Fruit fly (Drosophila melanogaster) Kc167 (cell line): ENCODE data around the gene Fbxl7.

ENCODE experiments used
- Myc ChIP-seq: fragments of >200 bp; optimal IDR thresholded peaks from 2 replicates; lab custom pipeline; 2017; ENCODE audit warnings: missing external identifiers
- Sin3A ChIP-seq: fragments of >200 bp; optimal IDR thresholded peaks from 2 replicates; lab custom pipeline; 2018; ENCODE audit warnings: missing external identifiers
- h ChIP-seq: fragments of >200 bp; optimal IDR thresholded peaks from 3 replicates; lab custom pipeline; 2018; ENCODE audit warnings: missing external identifiers
- ttk ChIP-seq: sonication (Bioruptor generic); optimal IDR thresholded peaks from 2 replicates; lab custom pipeline; 2017; ENCODE audit warnings: missing external identifiers

DNA sequence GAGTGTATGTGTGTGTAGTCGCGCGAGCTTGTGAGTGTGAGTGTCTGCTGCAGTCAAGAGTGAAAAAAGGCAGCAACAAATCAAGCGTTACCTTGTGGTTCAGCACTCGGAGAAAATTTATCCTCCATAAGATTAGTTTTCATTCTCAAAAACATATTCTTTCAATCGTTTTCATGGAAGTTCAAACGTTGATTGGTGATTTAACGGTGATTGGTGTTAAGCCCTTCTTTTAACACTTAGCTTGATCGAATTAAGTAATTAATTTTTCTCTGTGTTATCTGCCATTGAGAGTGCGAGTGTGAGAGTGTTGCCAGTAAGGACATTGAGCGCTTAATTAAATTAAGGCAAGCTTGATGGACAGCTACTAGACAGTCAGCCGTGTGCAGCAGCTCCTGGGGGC is 21.0 kb upstream of the Fbxl7 start:
- TF ChIP-seq Myc (lab: Kevin White, UChicago): no peak
- TF ChIP-seq ttk: no peak
- no peak for TF ChIP-seq h (lab: Kevin White, UChicago)
- TF ChIP-seq Sin3A (lab: Kevin White, UChicago): no peak
